Worm (Caenorhabditis elegans) whole organism, L2 larva: ENCODE measurements around the gene igcm-4.

ENCODE experiments used
- C34F6.9 ChIP-seq: fragments of 150-350 bp; optimal IDR thresholded peaks from 2 replicates; lab custom pipeline; 2014; ENCODE audit warnings: missing biosample characterization, missing genetic modification characterization
- egl-27 ChIP-seq: sonication (generic microtip); optimal IDR thresholded peaks from 3 replicates; lab custom pipeline; 2017; ENCODE audit warnings: missing biosample characterization, missing genetic modification reagents, missing genetic modification characterization
- mdl-1 ChIP-seq, 2 experiments: fragments of 150-350 bp in 1 of 2; sonication (generic microtip) in 1 of 2; optimal IDR thresholded peaks; 2 replicates each; lab custom pipeline; 2017; ENCODE audit warnings: missing biosample characterization in 2 of 2, missing genetic modification characterization in 2 of 2
- nhr-11 ChIP-seq: fragments of 150-350 bp; optimal IDR thresholded peaks from 2 replicates; lab custom pipeline; 2014; ENCODE audit warnings: missing biosample characterization, missing genetic modification characterization
- nhr-12 ChIP-seq: fragments of 150-350 bp; optimal IDR thresholded peaks from 2 replicates; lab custom pipeline; 2014; ENCODE audit warnings: missing biosample characterization, missing genetic modification characterization
- zag-1 ChIP-seq: fragments of 150-350 bp; optimal IDR thresholded peaks from 2 replicates; lab custom pipeline; 2014; ENCODE audit warnings: missing biosample characterization, missing genetic modification characterization

- TF ChIP-seq nhr-12 (tag; lab: Kevin White, UChicago) (no peak), nhr-11 (tag; lab: Kevin White, UChicago) (no peak), mdl-1 (tag; optimal IDR thresholded peaks at IDR 0.05; lab: Kevin White, UChicago) (no peak), zag-1 (no peak), C34F6.9 (tag; lab: Kevin White, UChicago) (no peak), egl-27 (tag; lab: Kevin White, UChicago) (no peak)
Measured at ce11 chrX:2050212-2050611, 4.1 kb upstream of the igcm-4 start.
